Worm (Caenorhabditis elegans): Measurements from ENCODE around the gene cutl-16.

ce11 chrII:6453341-6453806, 12.1 kb downstream of the cutl-16 start, which contains the start of gene atg-16.2:
- TF ChIP-seq aly-1 (tag; optimal IDR thresholded peaks at IDR 0.05) (no peak), B0310.2 (tag; optimal IDR thresholded peaks at IDR 0.05) (no peak)
